Worm (Caenorhabditis elegans) whole organism, young adult: ENCODE data around the gene C08A9.10.

Source experiments
- B0019.2 ChIP-seq: fragments of 200-800 bp; sonication (Bioruptor generic); conservative IDR thresholded peaks from 2 replicates; pipeline ENCODE4 v1.3.6; 2022; ENCODE audit warnings: missing genetic modification reagents, missing genetic modification characterization, missing compliant biosample characterization
- F10E7.11 ChIP-seq: sonication (generic microtip); optimal IDR thresholded peaks from 2 replicates; lab custom pipeline; 2017; ENCODE audit warnings: mild to moderate bottlenecking, missing genetic modification characterization, moderate library complexity, missing compliant biosample characterization
- F23B12.7 ChIP-seq: sonication (generic microtip); optimal IDR thresholded peaks from 2 replicates; lab custom pipeline; 2017; ENCODE audit warnings: missing genetic modification characterization, mild to moderate bottlenecking, missing compliant biosample characterization, antibody characterized with exemption, moderate library complexity; ENCODE audit not compliant: insufficient read depth
- F33H1.4 ChIP-seq: fragments of 200-800 bp; sonication (Bioruptor generic); IDR thresholded peaks from 2 replicates; pipeline ENCODE4 v1.3.6; 2022; ENCODE audit warnings: missing genetic modification reagents, missing genetic modification characterization, missing compliant biosample characterization
- F49E8.2 ChIP-seq: sonication (generic microtip); optimal IDR thresholded peaks from 3 replicates; lab custom pipeline; 2017; ENCODE audit warnings: missing genetic modification characterization, mild to moderate bottlenecking, missing compliant biosample characterization, antibody characterized with exemption, moderate library complexity; ENCODE audit not compliant: insufficient read depth
- F57A8.1 ChIP-seq: fragments of 200-800 bp; sonication (Bioruptor generic); optimal IDR thresholded peaks from 2 replicates; lab custom pipeline; 2018; ENCODE audit warnings: mild to moderate bottlenecking, missing genetic modification characterization, moderate library complexity, missing compliant biosample characterization
- Y56A3A.18 ChIP-seq: fragments of 200-800 bp; sonication (Bioruptor generic); IDR thresholded peaks from 2 replicates; pipeline ENCODE4 v1.3.6; 2022; ENCODE audit warnings: missing genetic modification reagents, missing genetic modification characterization, missing compliant biosample characterization
- Y67H2A.10 ChIP-seq: fragments of 200-800 bp; sonication (Bioruptor generic); conservative IDR thresholded peaks from 2 replicates; pipeline ENCODE4 v1.3.6; 2022; ENCODE audit warnings: missing genetic modification reagents, missing genetic modification characterization, missing compliant biosample characterization
- atf-7 ChIP-seq: sonication (generic microtip); optimal IDR thresholded peaks from 2 replicates; lab custom pipeline; 2017; ENCODE audit warnings: mild to moderate bottlenecking, missing genetic modification characterization, missing compliant biosample characterization
- athp-1 ChIP-seq: sonication (generic microtip); optimal IDR thresholded peaks from 2 replicates; lab custom pipeline; 2017; ENCODE audit warnings: mild to moderate bottlenecking, missing genetic modification characterization, missing compliant biosample characterization
- attf-3 ChIP-seq: fragments of 200-800 bp; sonication (Bioruptor generic); conservative IDR thresholded peaks from 2 replicates; pipeline ENCODE4 v1.3.6; 2022; ENCODE audit warnings: missing genetic modification reagents, missing genetic modification characterization, missing compliant biosample characterization
- bed-2 ChIP-seq: fragments of 200-800 bp; sonication (Bioruptor generic); IDR thresholded peaks from 2 replicates; pipeline ENCODE4 v1.3.6; 2022; ENCODE audit warnings: missing genetic modification reagents, missing genetic modification characterization, missing compliant biosample characterization
- ccch-3 ChIP-seq: fragments of 200-800 bp; sonication (Bioruptor generic); optimal IDR thresholded peaks from 2 replicates; lab custom pipeline; 2018; ENCODE audit warnings: mild to moderate bottlenecking, missing genetic modification characterization, missing compliant biosample characterization
- cebp-1 ChIP-seq, 2 experiments: fragments of 200-800 bp in 1 of 2; sonication (Bioruptor generic) in 1 of 2; sonication (generic microtip) in 1 of 2; IDR thresholded peaks in 1 of 2; optimal IDR thresholded peaks in 1 of 2; 2 replicates each; pipeline versions ENCODE4 v1.3.6 to Lab custom; 2017 to 2022; ENCODE audit warnings: missing compliant biosample characterization in 2 of 2, missing genetic modification characterization in 2 of 2, mild to moderate bottlenecking in 1 of 2, missing genetic modification reagents in 1 of 2, moderate library complexity in 1 of 2
- ceh-40 ChIP-seq: fragments of 200-800 bp; sonication (Bioruptor generic); IDR thresholded peaks from 2 replicates; pipeline ENCODE4 v1.3.6; 2022; ENCODE audit warnings: missing genetic modification characterization, missing compliant biosample characterization
- dpff-1 ChIP-seq: sonication (generic microtip); optimal IDR thresholded peaks from 2 replicates; lab custom pipeline; 2017; ENCODE audit warnings: mild to moderate bottlenecking, missing genetic modification characterization, missing compliant biosample characterization
- egl-18 ChIP-seq: fragments of 200-800 bp; sonication (Bioruptor generic); IDR thresholded peaks from 2 replicates; pipeline ENCODE4 v1.3.6; 2022; ENCODE audit warnings: missing genetic modification reagents, missing genetic modification characterization, missing compliant biosample characterization
- egl-44 ChIP-seq: fragments of 200-800 bp; sonication (Bioruptor generic); IDR thresholded peaks from 2 replicates; pipeline ENCODE4 v1.3.6; 2022; ENCODE audit warnings: missing genetic modification reagents, missing genetic modification characterization, missing compliant biosample characterization
- fkh-3 ChIP-seq: sonication (generic microtip); optimal IDR thresholded peaks from 2 replicates; lab custom pipeline; 2016; ENCODE audit warnings: mild to moderate bottlenecking, missing genetic modification characterization, missing compliant biosample characterization
- gei-17 ChIP-seq: fragments of 200-800 bp; sonication (Bioruptor generic); optimal IDR thresholded peaks from 2 replicates; lab custom pipeline; 2018; ENCODE audit warnings: mild to moderate bottlenecking, missing genetic modification characterization, missing compliant biosample characterization
- hlh-12 ChIP-seq: sonication (generic microtip); optimal IDR thresholded peaks from 2 replicates; lab custom pipeline; 2016; ENCODE audit warnings: missing genetic modification characterization, missing compliant biosample characterization
- let-526 ChIP-seq: fragments of 200-800 bp; sonication (Bioruptor generic); IDR thresholded peaks from 2 replicates; pipeline ENCODE4 v1.3.6; 2022; ENCODE audit warnings: missing genetic modification reagents, missing genetic modification characterization, missing compliant biosample characterization
- madf-3 ChIP-seq: fragments of 200-800 bp; sonication (Bioruptor generic); IDR thresholded peaks from 2 replicates; pipeline ENCODE4 v1.3.6; 2022; ENCODE audit warnings: missing genetic modification reagents, missing genetic modification characterization, missing compliant biosample characterization
- madf-8 ChIP-seq: fragments of 200-800 bp; sonication (Bioruptor generic); conservative IDR thresholded peaks from 2 replicates; pipeline ENCODE4 v1.3.6; 2022; ENCODE audit warnings: missing genetic modification reagents, missing genetic modification characterization, missing compliant biosample characterization
- mxl-1 ChIP-seq: sonication (generic microtip); optimal IDR thresholded peaks from 2 replicates; lab custom pipeline; 2016; ENCODE audit warnings: missing genetic modification characterization, missing compliant biosample characterization
- nfya-2 ChIP-seq: fragments of 200-800 bp; sonication (Bioruptor generic); IDR thresholded peaks from 2 replicates; pipeline ENCODE4 v1.3.6; 2022; ENCODE audit warnings: missing genetic modification reagents, missing genetic modification characterization, missing compliant biosample characterization
- nfyb-1 ChIP-seq: fragments of 200-800 bp; sonication (Bioruptor generic); IDR thresholded peaks from 2 replicates; pipeline ENCODE4 v1.3.6; 2022; ENCODE audit warnings: missing genetic modification reagents, missing genetic modification characterization, missing compliant biosample characterization
- nhr-120 ChIP-seq: fragments of 200-800 bp; sonication (Bioruptor generic); IDR thresholded peaks from 2 replicates; pipeline ENCODE4 v1.3.6; 2022; ENCODE audit warnings: missing genetic modification characterization, missing compliant biosample characterization
- nhr-179 ChIP-seq: sonication (generic microtip); optimal IDR thresholded peaks from 2 replicates; lab custom pipeline; 2016; ENCODE audit warnings: mild to moderate bottlenecking, missing genetic modification characterization, missing compliant biosample characterization
- nhr-90 ChIP-seq: sonication (generic microtip); optimal IDR thresholded peaks from 2 replicates; lab custom pipeline; 2016; ENCODE audit warnings: missing genotype, mild to moderate bottlenecking, missing genetic modification characterization, missing compliant biosample characterization
- rec-8 ChIP-seq, 2 experiments: sonication (generic microtip); optimal IDR thresholded peaks; 2 replicates each; lab custom pipeline; 2016; ENCODE audit warnings: mild to moderate bottlenecking in 2 of 2, missing genetic modification characterization in 2 of 2, missing genetic modification reagents in 2 of 2, missing genotype in 2 of 2, missing biosample characterization in 1 of 2, missing compliant biosample characterization in 1 of 2, moderate library complexity in 1 of 2
- repo-1 ChIP-seq: sonication (generic microtip); optimal IDR thresholded peaks from 2 replicates; lab custom pipeline; 2017; ENCODE audit warnings: mild to moderate bottlenecking, missing genetic modification characterization, missing compliant biosample characterization
- snpc-1.1 ChIP-seq: sonication (generic microtip); optimal IDR thresholded peaks from 2 replicates; lab custom pipeline; 2017; ENCODE audit warnings: missing genetic modification characterization, mild to moderate bottlenecking, missing compliant biosample characterization, antibody characterized with exemption, moderate library complexity, missing genotype, missing genetic modification reagents; ENCODE audit not compliant: insufficient read depth
- snpc-1.3 ChIP-seq: sonication (generic microtip); optimal IDR thresholded peaks from 2 replicates; lab custom pipeline; 2017; ENCODE audit warnings: missing genetic modification characterization, mild to moderate bottlenecking, missing compliant biosample characterization, antibody characterized with exemption, moderate library complexity, missing genotype, missing genetic modification reagents; ENCODE audit not compliant: insufficient read depth
- snpc-3.4 ChIP-seq: sonication (generic microtip); optimal IDR thresholded peaks from 2 replicates; lab custom pipeline; 2017; ENCODE audit warnings: missing genetic modification characterization, mild to moderate bottlenecking, missing compliant biosample characterization, antibody characterized with exemption, moderate library complexity, missing genotype, missing genetic modification reagents
- tlf-1 ChIP-seq: fragments of 200-800 bp; sonication (Bioruptor generic); optimal IDR thresholded peaks from 2 replicates; lab custom pipeline; 2018; ENCODE audit warnings: mild to moderate bottlenecking, missing genetic modification characterization, missing compliant biosample characterization
- xnd-1 ChIP-seq: sonication (generic microtip); optimal IDR thresholded peaks from 2 replicates; lab custom pipeline; 2016; ENCODE audit warnings: missing genotype, missing genetic modification reagents, missing genetic modification characterization, missing compliant biosample characterization
- ztf-18 ChIP-seq: sonication (generic microtip); optimal IDR thresholded peaks from 2 replicates; lab custom pipeline; 2016; ENCODE audit warnings: missing genotype, mild to moderate bottlenecking, missing genetic modification characterization, missing compliant biosample characterization
- ztf-22 ChIP-seq: fragments of 200-800 bp; sonication (Bioruptor generic); optimal IDR thresholded peaks from 2 replicates; lab custom pipeline; 2018; ENCODE audit warnings: mild to moderate bottlenecking, missing genetic modification characterization, moderate library complexity, missing compliant biosample characterization
- ztf-3 ChIP-seq: fragments of 200-800 bp; sonication (Bioruptor generic); optimal IDR thresholded peaks from 2 replicates; lab custom pipeline; 2018; ENCODE audit warnings: mild to moderate bottlenecking, missing genetic modification characterization, missing compliant biosample characterization

Gene C08A9.10

DNA sequence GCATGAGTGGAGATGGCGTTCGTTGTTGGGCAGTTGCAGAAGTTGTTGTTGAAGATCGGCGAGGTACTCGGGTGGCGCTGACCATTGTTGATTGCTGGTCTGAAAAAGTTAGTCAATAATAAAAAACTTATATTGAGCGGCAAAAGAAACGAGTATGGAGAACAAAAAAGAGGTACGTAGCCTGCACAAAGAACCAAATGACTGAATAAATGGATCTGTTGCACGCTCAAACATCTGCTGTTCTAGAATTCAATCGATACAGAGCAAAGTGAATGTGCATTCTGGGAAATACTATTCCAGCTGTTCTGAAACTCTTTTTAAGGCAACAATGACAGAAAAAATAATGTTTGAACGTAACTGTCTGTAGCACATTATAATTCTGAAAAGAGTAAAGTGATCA, 19.7 kb downstream of the C08A9.10 start, which contains the start of gene lido-2:
lido-2 (minus strand) TSS at position 101 of the 400 bp plus-strand sequence.
- TF ChIP-seq nhr-90 (tag; lab: Kevin White, UChicago) (no peak), dpff-1 (tag; lab: Kevin White, UChicago) (no peak), athp-1 (no peak), bed-2 (GFP tag; lab: Robert Waterston, UW) (no peak), F57A8.1 (no peak), hlh-12 (tag; lab: Kevin White, UChicago) (no peak), ztf-18 (tag; lab: Kevin White, UChicago) (no peak), F23B12.7 (tag; lab: Kevin White, UChicago) (no peak), ztf-3 (GFP tag; lab: Kevin White, UChicago) (no peak), ztf-22 (GFP tag; lab: Kevin White, UChicago) (no peak), F49E8.2 (tag; lab: Kevin White, UChicago) (no peak), B0019.2 (GFP tag; lab: Robert Waterston, UW) (no peak), Y56A3A.18 (GFP tag; lab: Robert Waterston, UW) (no peak)

DNA sequence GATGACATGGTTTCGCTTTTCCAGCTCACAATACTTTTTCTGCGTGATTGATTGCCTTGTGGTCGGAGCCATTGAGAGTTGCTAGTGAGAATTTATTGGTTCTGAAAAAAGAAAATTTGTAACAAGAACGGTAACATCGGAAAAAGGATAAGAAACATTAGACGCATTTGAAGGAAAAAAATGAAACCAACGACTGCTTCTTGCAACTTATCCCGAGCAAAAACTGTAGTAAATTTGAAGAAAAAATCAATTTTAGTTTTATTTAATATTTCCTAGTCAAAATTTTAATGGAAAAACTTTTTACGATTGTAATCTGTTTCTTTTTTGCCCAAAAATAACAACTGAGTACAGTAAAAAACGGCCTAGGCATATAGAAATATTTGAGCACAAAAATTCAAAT, 26.7 kb downstream of the C08A9.10 start, which contains the start of gene lido-4:
lido-4 (minus strand) TSS at position 101 of the 400 bp plus-strand sequence.
- no peak for TF ChIP-seq fkh-3
- no peak for TF ChIP-seq madf-8 (GFP tag; lab: Robert Waterston, UW)
- no peak for TF ChIP-seq attf-3 (GFP tag; lab: Robert Waterston, UW)
- TF ChIP-seq nhr-120 (GFP tag; lab: Robert Waterston, UW): no peak
- TF ChIP-seq cebp-1 (GFP tag; IDR thresholded peaks at IDR 0.05; lab: Robert Waterston, UW): no peak
- TF ChIP-seq cebp-1 (tag; optimal IDR thresholded peaks at IDR 0.05; lab: Kevin White, UChicago): no peak
- no peak for TF ChIP-seq repo-1
- no peak for TF ChIP-seq F33H1.4 (GFP tag; lab: Robert Waterston, UW)
- no peak for TF ChIP-seq snpc-1.3
- no peak for TF ChIP-seq egl-18 (GFP tag; lab: Robert Waterston, UW)
- no peak for TF ChIP-seq B0019.2 (GFP tag; lab: Robert Waterston, UW)
- no peak for TF ChIP-seq nhr-179 (tag; lab: Kevin White, UChicago)
- TF ChIP-seq snpc-1.1 (tag; lab: Kevin White, UChicago): no peak
- TF ChIP-seq ztf-22 (GFP tag; lab: Kevin White, UChicago): no peak
- TF ChIP-seq Y67H2A.10: no peak
- TF ChIP-seq rec-8 (tag; optimal IDR thresholded peaks at IDR 0.05; lab: Kevin White, UChicago): no peak
- no peak for TF ChIP-seq F49E8.2 (tag; lab: Kevin White, UChicago)
- no peak for TF ChIP-seq nfyb-1 (GFP tag; lab: Robert Waterston, UW)
- TF ChIP-seq snpc-3.4 (tag; lab: Kevin White, UChicago): no peak
- no peak for TF ChIP-seq gei-17 (GFP tag; lab: Kevin White, UChicago)
- TF ChIP-seq madf-3: no peak
- TF ChIP-seq, all 124 proteins: peak for 0

DNA sequence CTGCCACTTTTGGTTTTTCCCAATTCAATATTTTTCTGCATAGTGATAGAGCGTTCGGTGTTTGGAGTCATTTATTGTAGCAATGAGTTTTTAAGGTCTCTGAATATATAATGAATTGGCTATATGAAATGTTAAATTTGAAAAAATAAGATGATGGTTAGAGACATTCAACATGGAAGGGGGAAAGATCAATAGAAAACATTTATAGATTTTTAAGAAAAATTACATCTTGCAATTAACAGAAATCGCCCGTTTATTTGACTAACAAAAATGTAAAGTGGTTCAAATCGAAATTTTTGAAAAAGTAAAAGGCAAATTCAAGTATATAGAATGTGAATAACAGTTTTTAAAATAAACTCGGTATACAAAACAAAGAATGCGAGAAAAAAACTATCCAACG, 29.6 kb downstream of the C08A9.10 start, which contains the start of gene lido-5:
lido-5 (minus strand) TSS at position 101 of the 400 bp plus-strand sequence.
- no peak for TF ChIP-seq egl-44
- TF ChIP-seq mxl-1 (tag; lab: Kevin White, UChicago): no peak
- TF ChIP-seq F10E7.11 (tag; lab: Kevin White, UChicago): no peak
- no peak for TF ChIP-seq rec-8 (tag; optimal IDR thresholded peaks at IDR 0.05; lab: Kevin White, UChicago)
- TF ChIP-seq nfya-2 (GFP tag; lab: Robert Waterston, UW): no peak
- TF ChIP-seq F49E8.2 (tag; lab: Kevin White, UChicago): no peak
- TF ChIP-seq madf-3: no peak
- TF ChIP-seq tlf-1 (GFP tag; lab: Kevin White, UChicago): no peak
- no peak for TF ChIP-seq xnd-1 (tag; lab: Kevin White, UChicago)
- TF ChIP-seq ceh-40 (GFP tag; lab: Robert Waterston, UW): no peak
- no peak for TF ChIP-seq ccch-3 (GFP tag; lab: Kevin White, UChicago)
- no peak for TF ChIP-seq atf-7 (tag; lab: Kevin White, UChicago)
- no peak for TF ChIP-seq let-526 (GFP tag; lab: Robert Waterston, UW)
